Fruit fly (Drosophila melanogaster): ENCODE data around the gene Elba2.

- TF ChIP-seq CG8478 (optimal IDR thresholded peaks at IDR 0.05) (no peak), CTCF (optimal IDR thresholded peaks at IDR 0.05) (no peak)
Measured at dm6 chr2L:2528097-2528496, 49.4 kb upstream of the Elba2 start.

Measured in S2 (cell line).